Fruit fly (Drosophila melanogaster): ENCODE data around the gene CG14570.
A peak's percentile ranks its signal among the peaks of the same experiment; 100 is the strongest.

CG14570 gene

DNA sequence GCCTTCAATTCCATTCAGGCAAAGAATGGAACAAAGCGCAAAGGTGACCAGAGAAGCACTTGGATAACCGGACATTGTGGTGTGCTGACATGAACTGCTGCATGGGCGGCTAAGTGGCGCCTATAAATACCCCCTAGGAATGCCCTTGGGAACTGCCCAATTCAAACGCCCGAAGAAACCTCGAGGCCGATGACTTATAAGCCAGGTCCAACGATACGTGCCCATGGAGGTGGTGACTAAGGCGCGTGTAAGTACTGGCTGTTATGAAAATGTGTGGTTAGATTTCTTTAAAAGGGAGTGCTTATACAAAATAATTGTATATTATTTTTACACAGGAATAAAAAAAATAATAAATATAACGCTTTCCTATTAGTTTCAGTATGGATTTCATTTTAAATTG is at the start of gene CG14570:
Gene CG14570 (minus strand): TSS at position 101 of the 400 bp plus-strand sequence.
- TF ChIP-seq CG11247 (GFP tag; IDR thresholded peaks at IDR 0.05), result peak; percentile 22; the same call in 1 of the 2 replicates
- no peak for TF ChIP-seq grau (tag; optimal IDR thresholded peaks at IDR 0.05)
- no peak for TF ChIP-seq CG17802 (tag; optimal IDR thresholded peaks at IDR 0.05)
- no peak for TF ChIP-seq CG34376 (GFP tag; optimal IDR thresholded peaks at IDR 0.05)
- no peak for TF ChIP-seq CG34224 (GFP tag; IDR thresholded peaks at IDR 0.05; ENCODE audit: partially characterized antibody)
- TF ChIP-seq tup (GFP tag; optimal IDR thresholded peaks at IDR 0.05), result no peak

DNA sequence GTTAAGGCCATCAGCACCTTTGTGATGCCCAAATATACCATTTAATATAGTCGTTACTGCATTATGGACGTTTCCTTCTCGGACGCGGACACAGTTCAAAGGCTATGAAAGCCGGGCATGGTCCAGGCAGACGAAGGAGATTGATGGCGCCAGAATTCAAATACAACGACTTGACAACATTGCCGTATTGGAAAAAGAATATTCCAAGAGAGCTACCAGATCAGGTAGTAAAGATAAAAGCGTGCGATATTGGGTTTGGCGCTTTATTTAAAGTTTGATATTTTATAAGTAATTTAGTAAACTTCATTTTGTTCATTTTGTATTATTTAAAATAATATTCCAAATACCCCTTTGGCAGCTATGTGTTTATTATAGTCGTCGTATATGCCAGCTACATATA is 43.6 kb upstream of the CG14570 start:
- 0 out of 2 replicates have a peak, but pooled peaks have one; percentile 31 for TF ChIP-seq Scr (GFP tag; IDR thresholded peaks at IDR 0.05; ENCODE audit: partially characterized antibody)
- TF ChIP-seq CG10431 (GFP tag; optimal IDR thresholded peaks at IDR 0.05), result no peak
- no peak for TF ChIP-seq CG2712 (tag; optimal IDR thresholded peaks at IDR 0.05)
- no peak for TF ChIP-seq Dfd (GFP tag; optimal IDR thresholded peaks at IDR 0.05)
- 0 out of 2 replicates have a peak, but pooled peaks have one; percentile 40 for TF ChIP-seq CG42726 (GFP tag; IDR thresholded peaks at IDR 0.05; ENCODE audit: partially characterized antibody)
- no peak for TF ChIP-seq CG3726 (GFP tag; IDR thresholded peaks at IDR 0.05)
- TF ChIP-seq trem (tag; optimal IDR thresholded peaks at IDR 0.05), result peak; percentile 16
- peak; percentile 77 for TF ChIP-seq Lhr (GFP tag; optimal IDR thresholded peaks at IDR 0.05)
- TF ChIP-seq unc-4 (GFP tag; IDR thresholded peaks at IDR 0.05; ENCODE audit: partially characterized antibody), result 0 out of 2 replicates have a peak, but pooled peaks have one; percentile 26
- TF ChIP-seq CG9932 (GFP tag; IDR thresholded peaks at IDR 0.05), result no peak
- TF ChIP-seq knrl (GFP tag; IDR thresholded peaks at IDR 0.05; ENCODE audit: partially characterized antibody), result peak; percentile 25; the same call in 1 of the 3 replicates
- peak; percentile 25; the same call in 1 of the 2 replicates for TF ChIP-seq amos (GFP tag; IDR thresholded peaks at IDR 0.05; ENCODE audit: partially characterized antibody)
- TF ChIP-seq CG3281 (GFP tag; optimal IDR thresholded peaks at IDR 0.05), result no peak
- TF ChIP-seq sens (GFP tag), result peak; percentile 70
- peak; percentile 47 for TF ChIP-seq pzg (GFP tag; optimal IDR thresholded peaks at IDR 0.05)
- peak; percentile 65 for TF ChIP-seq CG11504 (tag; optimal IDR thresholded peaks at IDR 0.05)
- peak; percentile 43 for TF ChIP-seq BEAF-32 (GFP tag; optimal IDR thresholded peaks at IDR 0.05)
- TF ChIP-seq Dp (GFP tag; optimal IDR thresholded peaks at IDR 0.05), result peak; percentile 98
- no peak for TF ChIP-seq tio (GFP tag; optimal IDR thresholded peaks at IDR 0.05)
- peak; percentile 99 for TF ChIP-seq E2f2 (GFP tag; IDR thresholded peaks at IDR 0.05)
- TF ChIP-seq CG15269 (tag; optimal IDR thresholded peaks at IDR 0.05), result no peak
- peak; percentile 33; the same call in 1 of the 2 replicates for TF ChIP-seq CG3847 (GFP tag; IDR thresholded peaks at IDR 0.05)
- 0 out of 3 replicates have a peak, but pooled peaks have one; percentile 41 for TF ChIP-seq CG6791 (GFP tag; IDR thresholded peaks at IDR 0.05; ENCODE audit: partially characterized antibody)
- no peak for TF ChIP-seq CG30403 (GFP tag; optimal IDR thresholded peaks at IDR 0.05)
- peak; percentile 86 for TF ChIP-seq Myb (GFP tag; optimal IDR thresholded peaks at IDR 0.05)
- peak; percentile 35 for TF ChIP-seq CG1603 (tag; optimal IDR thresholded peaks at IDR 0.05)
- TF ChIP-seq CG2202 (tag; optimal IDR thresholded peaks at IDR 0.05), result no peak
- TF ChIP-seq CG4404 (GFP tag; IDR thresholded peaks at IDR 0.05), result no peak
- no peak for TF ChIP-seq hkb (optimal IDR thresholded peaks at IDR 0.05)
- TF ChIP-seq hkb (GFP tag; IDR thresholded peaks at IDR 0.05), result no peak
- peak; percentile 45 for TF ChIP-seq stwl (tag; optimal IDR thresholded peaks at IDR 0.05)
- TF ChIP-seq Ravus (GFP tag; IDR thresholded peaks at IDR 0.05), result no peak
- no peak for TF ChIP-seq sna (GFP tag; IDR thresholded peaks at IDR 0.05; ENCODE audit: partially characterized antibody)
- TF ChIP-seq Sry-δ (GFP tag; optimal IDR thresholded peaks at IDR 0.05), result no peak
